Worm (Caenorhabditis elegans) whole organism, L1 larva: Measurements from ENCODE around the gene dot-1.4.

Experiments
- C16A3.4 ChIP-seq: fragments of 150-350 bp; optimal IDR thresholded peaks from 2 replicates; lab custom pipeline; 2014; ENCODE audit warnings: missing biosample characterization, missing genetic modification characterization
- alr-1 ChIP-seq: fragments of 200-800 bp; sonication (Bioruptor generic); optimal IDR thresholded peaks from 2 replicates; lab custom pipeline; 2018; ENCODE audit warnings: borderline replicate concordance, mild to moderate bottlenecking, missing genetic modification characterization, missing compliant biosample characterization
- aly-2 ChIP-seq: fragments of 150-350 bp; optimal IDR thresholded peaks from 2 replicates; lab custom pipeline; 2014; ENCODE audit warnings: missing biosample characterization, missing genetic modification characterization
- blmp-1 ChIP-seq: fragments of 150-350 bp; optimal IDR thresholded peaks from 2 replicates; lab custom pipeline; 2014; ENCODE audit warnings: missing biosample characterization, missing genetic modification characterization
- ceh-82 ChIP-seq, 3 experiments: fragments of 150-350 bp in 1 of 3; sonication (generic microtip) in 2 of 3; optimal IDR thresholded peaks; 2 replicates each; lab custom pipeline; 2014 to 2017; ENCODE audit warnings: missing biosample characterization in 3 of 3, missing genetic modification characterization in 3 of 3
- ceh-88 ChIP-seq: fragments of 200-800 bp; sonication (Bioruptor generic); IDR thresholded peaks from 2 replicates; pipeline ENCODE4 v1.3.6; 2022; ENCODE audit warnings: missing genetic modification characterization, missing compliant biosample characterization
- dpl-1 ChIP-seq, 3 experiments: fragments of 150-350 bp in 2 of 3; sonication (generic microtip) in 1 of 3; optimal IDR thresholded peaks; 2 replicates each; lab custom pipeline; 2014 to 2017; ENCODE audit warnings: missing biosample characterization in 3 of 3, missing genetic modification characterization in 3 of 3, missing genetic modification reagents in 3 of 3
- efl-1 ChIP-seq, 4 experiments: fragments of 150-350 bp; optimal IDR thresholded peaks in 3 of 4; peaks in 1 of 4; 1 replicate in 1 of 4; 2 replicates in 3 of 4; lab custom pipeline; 2014; ENCODE audit warnings: missing biosample characterization in 2 of 4, missing genetic modification characterization in 2 of 4, missing genetic modification reagents in 2 of 4
- efl-3 ChIP-seq: fragments of 200-800 bp; sonication (Bioruptor generic); optimal IDR thresholded peaks from 2 replicates; lab custom pipeline; 2018; ENCODE audit warnings: mild to moderate bottlenecking, missing genetic modification characterization, missing compliant biosample characterization
- egl-13 ChIP-seq: sonication (generic microtip); optimal IDR thresholded peaks from 2 replicates; lab custom pipeline; 2016; ENCODE audit warnings: missing genotype, missing genetic modification reagents, missing genetic modification characterization, missing compliant biosample characterization
- elt-2 ChIP-seq: sonication (generic microtip); optimal IDR thresholded peaks from 2 replicates; lab custom pipeline; 2016; ENCODE audit warnings: missing genetic modification characterization, mild to moderate bottlenecking, inconsistent platforms, missing compliant biosample characterization, missing genetic modification reagents
- fos-1 ChIP-seq: fragments of 150-350 bp; optimal IDR thresholded peaks from 2 replicates; lab custom pipeline; 2014; ENCODE audit warnings: missing biosample characterization, missing genetic modification characterization
- grh-1 ChIP-seq: fragments of 200-800 bp; sonication (Bioruptor generic); IDR thresholded peaks from 2 replicates; pipeline ENCODE4 v1.3.6; 2022; ENCODE audit warnings: missing genetic modification reagents, missing genetic modification characterization, missing compliant biosample characterization
- irx-1 ChIP-seq: sonication (generic microtip); optimal IDR thresholded peaks from 2 replicates; lab custom pipeline; 2016; ENCODE audit warnings: missing genetic modification characterization, missing compliant biosample characterization
- lin-13 ChIP-seq: fragments of 150-350 bp; optimal IDR thresholded peaks from 2 replicates; lab custom pipeline; 2014; ENCODE audit warnings: missing biosample characterization, missing genetic modification reagents, missing genetic modification characterization
- lin-14 ChIP-seq: fragments of 200-800 bp; sonication (Bioruptor generic); optimal IDR thresholded peaks from 2 replicates; lab custom pipeline; 2018; ENCODE audit warnings: mild to moderate bottlenecking, missing genetic modification characterization, moderate library complexity, missing compliant biosample characterization
- lin-15B ChIP-seq: fragments of 150-350 bp; sonication (generic microtip); optimal IDR thresholded peaks from 3 replicates; lab custom pipeline; 2014; ENCODE audit warnings: missing biosample characterization, missing genetic modification characterization
- lin-35 ChIP-seq, 2 experiments: fragments of 150-350 bp; optimal IDR thresholded peaks; 2 replicates each; lab custom pipeline; 2014; ENCODE audit warnings: missing biosample characterization in 2 of 2, missing genetic modification characterization in 2 of 2, missing genetic modification reagents in 2 of 2
- lin-39 ChIP-seq: fragments of 150-350 bp; optimal IDR thresholded peaks from 2 replicates; lab custom pipeline; 2014; ENCODE audit warnings: missing biosample characterization, missing genetic modification reagents, missing genetic modification characterization
- lir-3 ChIP-seq: sonication (generic microtip); optimal IDR thresholded peaks from 2 replicates; lab custom pipeline; 2016; ENCODE audit warnings: mild to moderate bottlenecking, missing genetic modification characterization, moderate library complexity, missing compliant biosample characterization; ENCODE audit not compliant: poor library complexity
- lsy-2 ChIP-seq, 2 experiments: fragments of 150-350 bp; optimal IDR thresholded peaks; 2 replicates each; lab custom pipeline; 2014; ENCODE audit warnings: missing biosample characterization in 2 of 2, missing genetic modification characterization in 2 of 2
- mef-2 ChIP-seq: fragments of 150-350 bp; optimal IDR thresholded peaks from 2 replicates; lab custom pipeline; 2014; ENCODE audit warnings: missing biosample characterization, missing genetic modification characterization
- mep-1 ChIP-seq: fragments of 150-350 bp; optimal IDR thresholded peaks from 2 replicates; lab custom pipeline; 2014; ENCODE audit warnings: missing biosample characterization, missing genetic modification characterization
- nhr-12 ChIP-seq: sonication (generic microtip); optimal IDR thresholded peaks from 2 replicates; lab custom pipeline; 2017; ENCODE audit warnings: missing biosample characterization, missing genetic modification characterization
- nhr-20 ChIP-seq: sonication (generic microtip); optimal IDR thresholded peaks from 2 replicates; lab custom pipeline; 2016; ENCODE audit warnings: mild to moderate bottlenecking, missing genetic modification characterization, missing compliant biosample characterization
- nhr-28 ChIP-seq: fragments of 150-350 bp; optimal IDR thresholded peaks from 2 replicates; lab custom pipeline; 2014; ENCODE audit warnings: missing biosample characterization, missing genetic modification characterization
- nhr-47 ChIP-seq: sonication (generic microtip); optimal IDR thresholded peaks from 2 replicates; lab custom pipeline; 2016; ENCODE audit warnings: mild to moderate bottlenecking, missing genetic modification characterization, moderate library complexity, missing compliant biosample characterization
- nhr-71 ChIP-seq: sonication (generic microtip); optimal IDR thresholded peaks from 2 replicates; lab custom pipeline; 2016; ENCODE audit warnings: mild to moderate bottlenecking, missing genetic modification characterization, moderate library complexity, missing compliant biosample characterization
- nhr-84 ChIP-seq: sonication (generic microtip); optimal IDR thresholded peaks from 2 replicates; lab custom pipeline; 2017; ENCODE audit warnings: missing biosample characterization, missing genetic modification characterization
- nhr-90 ChIP-seq: sonication (generic microtip); optimal IDR thresholded peaks from 2 replicates; lab custom pipeline; 2016; ENCODE audit warnings: mild to moderate bottlenecking, missing genetic modification characterization, missing compliant biosample characterization; ENCODE audit not compliant: poor library complexity
- pag-3 ChIP-seq: sonication (generic microtip); optimal IDR thresholded peaks from 2 replicates; lab custom pipeline; 2017; ENCODE audit warnings: missing genetic modification characterization, mild to moderate bottlenecking, missing compliant biosample characterization, antibody characterized with exemption, borderline replicate concordance; ENCODE audit not compliant: insufficient read depth
- pqm-1 ChIP-seq: sonication (generic microtip); optimal IDR thresholded peaks from 3 replicates; lab custom pipeline; 2017; ENCODE audit warnings: missing biosample characterization, missing genetic modification characterization
- rnt-1 ChIP-seq: sonication (generic microtip); optimal IDR thresholded peaks from 2 replicates; lab custom pipeline; 2016; ENCODE audit warnings: mild to moderate bottlenecking, missing genetic modification characterization, moderate library complexity, missing compliant biosample characterization
- skn-1 ChIP-seq: fragments of 150-350 bp; optimal IDR thresholded peaks from 2 replicates; lab custom pipeline; 2014; ENCODE audit warnings: missing biosample characterization, missing genetic modification characterization
- snu-23 ChIP-seq: sonication (generic microtip); optimal IDR thresholded peaks from 2 replicates; lab custom pipeline; 2016; ENCODE audit warnings: missing genetic modification characterization, missing compliant biosample characterization
- sox-4 ChIP-seq: sonication (generic microtip); optimal IDR thresholded peaks from 2 replicates; lab custom pipeline; 2016; ENCODE audit warnings: missing genetic modification characterization, missing compliant biosample characterization
- swsn-7 ChIP-seq: sonication (generic microtip); optimal IDR thresholded peaks from 2 replicates; lab custom pipeline; 2016; ENCODE audit warnings: missing genetic modification characterization, missing compliant biosample characterization
- tbx-2 ChIP-seq: sonication (generic microtip); optimal IDR thresholded peaks from 2 replicates; lab custom pipeline; 2016; ENCODE audit warnings: missing genetic modification characterization, missing compliant biosample characterization
- tlp-1 ChIP-seq: fragments of 150-350 bp; optimal IDR thresholded peaks from 2 replicates; lab custom pipeline; 2014; ENCODE audit warnings: missing biosample characterization, missing genetic modification characterization
- unc-62 ChIP-seq: fragments of 150-350 bp; optimal IDR thresholded peaks from 2 replicates; lab custom pipeline; 2014; ENCODE audit warnings: missing biosample characterization, missing genetic modification reagents, missing genetic modification characterization
- unc-98 ChIP-seq: fragments of 200-800 bp; sonication (Bioruptor generic); IDR thresholded peaks from 2 replicates; pipeline ENCODE4 v1.3.6; 2022; ENCODE audit warnings: missing genetic modification characterization, missing compliant biosample characterization
- vab-15 ChIP-seq: sonication (generic microtip); optimal IDR thresholded peaks from 2 replicates; lab custom pipeline; 2017; ENCODE audit warnings: missing genotype, mild to moderate bottlenecking, missing genetic modification characterization, missing compliant biosample characterization

dot-1.4 gene

DNA sequence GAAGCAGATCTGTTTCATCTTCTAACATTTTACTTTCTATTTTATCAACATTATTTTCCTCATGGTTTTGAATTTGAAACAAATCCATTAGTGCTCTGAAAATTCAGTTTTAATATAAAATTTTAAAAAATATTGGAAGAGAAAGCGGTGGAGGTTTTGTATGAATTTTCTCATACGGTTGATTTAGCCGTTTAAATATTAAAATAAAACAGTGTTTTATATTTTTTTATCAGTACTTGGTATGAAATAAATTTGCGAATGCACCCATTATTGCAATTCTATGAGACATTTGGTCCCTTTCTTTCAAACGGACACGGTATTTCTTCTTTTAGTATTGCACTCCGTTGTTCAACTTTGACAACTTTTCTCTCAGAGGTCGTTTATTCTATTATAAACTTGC lies at the start of gene dot-1.4:
Gene dot-1.4 (minus strand): TSS at position 101 of the 400 bp plus-strand sequence.
- TF ChIP-seq lin-35 (GFP tag; optimal IDR thresholded peaks at IDR 0.05; lab: Kevin White, UChicago) (no peak), nhr-28 (tag; lab: Kevin White, UChicago) (no peak), pqm-1 (tag; lab: Kevin White, UChicago) (no peak), efl-3 (GFP tag; lab: Kevin White, UChicago) (no peak), unc-98 (GFP tag; lab: Robert Waterston, UW) (no peak), nhr-47 (tag; lab: Kevin White, UChicago) (no peak)

DNA sequence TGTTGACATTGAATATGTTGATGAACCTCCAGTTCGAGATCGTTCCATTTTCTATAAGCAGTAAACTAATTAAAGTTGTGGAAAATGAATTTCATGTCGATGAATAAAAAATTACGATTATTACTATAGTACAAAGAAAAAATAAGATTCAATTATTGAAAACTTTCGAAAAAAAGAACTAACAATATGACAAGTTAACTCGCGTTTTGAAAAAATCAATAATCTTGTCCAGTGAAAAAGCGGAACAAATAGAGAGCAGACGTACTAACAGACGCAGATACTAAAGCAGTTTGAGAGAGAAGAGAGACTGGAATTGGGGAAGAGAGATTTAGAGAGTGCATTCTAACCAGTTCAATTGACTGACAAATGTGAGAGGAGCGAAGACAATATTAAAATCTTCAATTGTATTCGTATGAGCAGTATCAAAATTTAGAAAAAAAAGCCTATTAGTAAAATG lies 43.2 kb upstream of the dot-1.4 start, which contains the start of gene set-6:
Gene set-6 (minus strand): TSS at position 51 of the 457 bp plus-strand sequence.
- TF ChIP-seq vab-15 (tag; lab: Kevin White, UChicago) = no peak
- TF ChIP-seq efl-3 (GFP tag; lab: Kevin White, UChicago) = no peak
- TF ChIP-seq lir-3 = peak; percentile 20
- no peak for TF ChIP-seq skn-1 (tag; lab: Kevin White, UChicago)
- peak; percentile 22 for TF ChIP-seq swsn-7 (tag; lab: Kevin White, UChicago)
- TF ChIP-seq pag-3 (tag; lab: Kevin White, UChicago) = no peak
- TF ChIP-seq mep-1 (tag; lab: Kevin White, UChicago) = peak; percentile 44
- no peak for TF ChIP-seq aly-2 (tag; lab: Kevin White, UChicago)
- TF ChIP-seq grh-1 (GFP tag; lab: Robert Waterston, UW) = no peak
- peak; percentile 55 for TF ChIP-seq snu-23 (GFP tag; lab: Kevin White, UChicago)
- TF ChIP-seq ceh-88 (GFP tag; lab: Robert Waterston, UW) = no peak
- TF ChIP-seq C16A3.4 = no peak
- no peak for TF ChIP-seq tlp-1 (tag; lab: Kevin White, UChicago)
- peak; percentile 57 for TF ChIP-seq lin-14 (GFP tag; lab: Kevin White, UChicago)
- no peak for TF ChIP-seq fos-1 (tag; lab: Kevin White, UChicago)
- TF ChIP-seq lin-35 (GFP tag; optimal IDR thresholded peaks at IDR 0.05; lab: Kevin White, UChicago) = peak in 1 of 2 experiments; percentile 7
- no peak for TF ChIP-seq lin-39 (tag; lab: Kevin White, UChicago)
- no peak for TF ChIP-seq irx-1 (tag; lab: Kevin White, UChicago)
- TF ChIP-seq sox-4 (tag; lab: Kevin White, UChicago) = no peak
- TF ChIP-seq nhr-47 (tag; lab: Kevin White, UChicago) = peak; percentile 5
- no peak for TF ChIP-seq lin-15B
- peak; percentile 23 for TF ChIP-seq nhr-20 (tag; lab: Kevin White, UChicago)
- TF ChIP-seq efl-1 (optimal IDR thresholded peaks at IDR 0.05; lab: Kevin White, UChicago) = peak in 1 of 2 experiments; percentile 47
- TF ChIP-seq efl-1 (GFP tag; optimal IDR thresholded peaks at IDR 0.05 in 1 of 2; lab: Kevin White, UChicago) = no peak
- peak in 2 of 3 experiments; percentile 17 to 30 for TF ChIP-seq ceh-82 (tag; optimal IDR thresholded peaks at IDR 0.05; lab: Kevin White, UChicago)
- peak; percentile 30 for TF ChIP-seq nhr-71 (tag; lab: Kevin White, UChicago)
- no peak for TF ChIP-seq mef-2
- TF ChIP-seq elt-2 = no peak
- no peak for TF ChIP-seq egl-13
- TF ChIP-seq nhr-90 = no peak
- no peak for TF ChIP-seq tbx-2 (tag; lab: Kevin White, UChicago)
- TF ChIP-seq blmp-1 (tag; lab: Kevin White, UChicago) = no peak
- no peak for TF ChIP-seq dpl-1 (GFP tag; optimal IDR thresholded peaks at IDR 0.05; lab: Kevin White, UChicago)
- TF ChIP-seq unc-62 (GFP tag; lab: Kevin White, UChicago) = no peak
- no peak for TF ChIP-seq pqm-1 (tag; lab: Kevin White, UChicago)
- TF ChIP-seq nhr-12 (tag; lab: Kevin White, UChicago) = no peak
- TF ChIP-seq alr-1 (tag; lab: Kevin White, UChicago) = no peak
- no peak for TF ChIP-seq nhr-84
- peak in 1 of 2 experiments; percentile 49 for TF ChIP-seq lsy-2 (tag; optimal IDR thresholded peaks at IDR 0.05; lab: Kevin White, UChicago)
- TF ChIP-seq lin-13 (GFP tag; lab: Kevin White, UChicago) = no peak
- TF ChIP-seq rnt-1 = peak; percentile 2
